Worm (Caenorhabditis elegans) whole organism, young adult: ENCODE results near the gene Y43B11AR.1.

Source experiments
- B0261.1 ChIP-seq: sonication (generic microtip); optimal IDR thresholded peaks from 2 replicates; lab custom pipeline; 2016; ENCODE audit warnings: mild to moderate bottlenecking, missing genetic modification characterization, moderate library complexity, missing compliant biosample characterization
- C06A6.2 ChIP-seq: fragments of 200-800 bp; sonication (Bioruptor generic); conservative IDR thresholded peaks from 2 replicates; pipeline ENCODE4 v1.3.6; 2022; ENCODE audit warnings: missing genetic modification characterization, missing compliant biosample characterization
- F10E7.11 ChIP-seq: sonication (generic microtip); optimal IDR thresholded peaks from 2 replicates; lab custom pipeline; 2017; ENCODE audit warnings: mild to moderate bottlenecking, missing genetic modification characterization, moderate library complexity, missing compliant biosample characterization
- F22D6.2 ChIP-seq: sonication (generic microtip); optimal IDR thresholded peaks from 2 replicates; lab custom pipeline; 2016; ENCODE audit warnings: mild to moderate bottlenecking, missing genetic modification characterization, missing compliant biosample characterization
- F49E8.2 ChIP-seq: sonication (generic microtip); optimal IDR thresholded peaks from 3 replicates; lab custom pipeline; 2017; ENCODE audit warnings: missing genetic modification characterization, mild to moderate bottlenecking, missing compliant biosample characterization, antibody characterized with exemption, moderate library complexity; ENCODE audit not compliant: insufficient read depth
- F55B11.4 ChIP-seq: sonication (generic microtip); optimal IDR thresholded peaks from 2 replicates; lab custom pipeline; 2016; ENCODE audit warnings: missing compliant biosample characterization, missing genetic modification characterization, borderline replicate concordance; ENCODE audit not compliant: insufficient read depth
- F57C9.4 ChIP-seq: sonication (generic microtip); optimal IDR thresholded peaks from 2 replicates; lab custom pipeline; 2017; ENCODE audit warnings: mild to moderate bottlenecking, missing genetic modification characterization, missing compliant biosample characterization
- K11D2.4 ChIP-seq: fragments of 200-800 bp; sonication (Bioruptor generic); IDR thresholded peaks from 2 replicates; pipeline ENCODE4 v1.3.6; 2022; ENCODE audit warnings: missing genetic modification reagents, missing genetic modification characterization, missing compliant biosample characterization
- Y53F4B.3 ChIP-seq: fragments of 200-800 bp; sonication (Bioruptor generic); IDR thresholded peaks from 2 replicates; pipeline ENCODE4 v1.3.6; 2022; ENCODE audit warnings: missing genetic modification reagents, missing genetic modification characterization, missing compliant biosample characterization
- Y53G8AR.9 ChIP-seq: fragments of 200-800 bp; sonication (Bioruptor generic); conservative IDR thresholded peaks from 2 replicates; pipeline ENCODE4 v1.3.6; 2022; ENCODE audit warnings: missing genetic modification reagents, missing genetic modification characterization, missing compliant biosample characterization
- Y79H2A.3 ChIP-seq: fragments of 200-800 bp; sonication (Bioruptor generic); conservative IDR thresholded peaks from 2 replicates; pipeline ENCODE4 v1.3.6; 2022; ENCODE audit warnings: missing genetic modification reagents, missing genetic modification characterization, missing compliant biosample characterization
- Y95B8A.8 ChIP-seq: fragments of 200-800 bp; sonication (Bioruptor generic); IDR thresholded peaks from 2 replicates; pipeline ENCODE4 v1.3.6; 2022; ENCODE audit warnings: missing genetic modification reagents, missing genetic modification characterization, missing compliant biosample characterization
- attf-3 ChIP-seq: fragments of 200-800 bp; sonication (Bioruptor generic); conservative IDR thresholded peaks from 2 replicates; pipeline ENCODE4 v1.3.6; 2022; ENCODE audit warnings: missing genetic modification reagents, missing genetic modification characterization, missing compliant biosample characterization
- attf-6 ChIP-seq: fragments of 200-800 bp; sonication (Bioruptor generic); IDR thresholded peaks from 2 replicates; pipeline ENCODE4 v1.3.6; 2022; ENCODE audit warnings: missing genetic modification reagents, missing genetic modification characterization, missing compliant biosample characterization
- cebp-1 ChIP-seq, 2 experiments: fragments of 200-800 bp in 1 of 2; sonication (Bioruptor generic) in 1 of 2; sonication (generic microtip) in 1 of 2; IDR thresholded peaks in 1 of 2; optimal IDR thresholded peaks in 1 of 2; 2 replicates each; pipeline versions ENCODE4 v1.3.6 to Lab custom; 2017 to 2022; ENCODE audit warnings: missing compliant biosample characterization in 2 of 2, missing genetic modification characterization in 2 of 2, mild to moderate bottlenecking in 1 of 2, missing genetic modification reagents in 1 of 2, moderate library complexity in 1 of 2
- ceh-27 ChIP-seq: fragments of 200-800 bp; sonication (Bioruptor generic); optimal IDR thresholded peaks from 2 replicates; lab custom pipeline; 2018; ENCODE audit warnings: mild to moderate bottlenecking, missing genetic modification characterization, moderate library complexity, missing compliant biosample characterization
- ceh-40 ChIP-seq: fragments of 200-800 bp; sonication (Bioruptor generic); IDR thresholded peaks from 2 replicates; pipeline ENCODE4 v1.3.6; 2022; ENCODE audit warnings: missing genetic modification characterization, missing compliant biosample characterization
- die-1 ChIP-seq: sonication (generic microtip); optimal IDR thresholded peaks from 2 replicates; lab custom pipeline; 2016; ENCODE audit warnings: missing genotype, mild to moderate bottlenecking, missing genetic modification characterization, missing compliant biosample characterization
- dox-1 ChIP-seq: fragments of 200-800 bp; sonication (Bioruptor generic); IDR thresholded peaks from 2 replicates; pipeline ENCODE4 v1.3.6; 2022; ENCODE audit warnings: missing genetic modification reagents, missing genetic modification characterization, missing compliant biosample characterization
- egl-44 ChIP-seq: fragments of 200-800 bp; sonication (Bioruptor generic); IDR thresholded peaks from 2 replicates; pipeline ENCODE4 v1.3.6; 2022; ENCODE audit warnings: missing genetic modification reagents, missing genetic modification characterization, missing compliant biosample characterization
- gei-17 ChIP-seq: fragments of 200-800 bp; sonication (Bioruptor generic); optimal IDR thresholded peaks from 2 replicates; lab custom pipeline; 2018; ENCODE audit warnings: mild to moderate bottlenecking, missing genetic modification characterization, missing compliant biosample characterization
- hmg-1.2 ChIP-seq: fragments of 200-800 bp; sonication (Bioruptor generic); IDR thresholded peaks from 2 replicates; pipeline ENCODE4 v1.3.6; 2022; ENCODE audit warnings: missing genetic modification reagents, missing genetic modification characterization, missing compliant biosample characterization
- let-526 ChIP-seq: fragments of 200-800 bp; sonication (Bioruptor generic); IDR thresholded peaks from 2 replicates; pipeline ENCODE4 v1.3.6; 2022; ENCODE audit warnings: missing genetic modification reagents, missing genetic modification characterization, missing compliant biosample characterization
- lin-35 ChIP-seq, 3 experiments: fragments of 150-350 bp in 2 of 3; sonication (generic microtip) in 1 of 3; optimal IDR thresholded peaks; 2 replicates each; lab custom pipeline; 2014 to 2018; ENCODE audit warnings: missing biosample characterization in 3 of 3, missing genetic modification characterization in 3 of 3, missing genetic modification reagents in 3 of 3
- lsy-27 ChIP-seq: sonication (generic microtip); optimal IDR thresholded peaks from 2 replicates; lab custom pipeline; 2017; ENCODE audit warnings: missing genetic modification characterization, mild to moderate bottlenecking, missing compliant biosample characterization, antibody characterized with exemption, missing genotype, borderline replicate concordance; ENCODE audit not compliant: insufficient read depth
- nfya-1 ChIP-seq: sonication (generic microtip); optimal IDR thresholded peaks from 2 replicates; lab custom pipeline; 2017; ENCODE audit warnings: antibody characterized with exemption, missing compliant biosample characterization, missing genetic modification characterization, borderline replicate concordance; ENCODE audit not compliant: insufficient read depth
- nfya-2 ChIP-seq: fragments of 200-800 bp; sonication (Bioruptor generic); IDR thresholded peaks from 2 replicates; pipeline ENCODE4 v1.3.6; 2022; ENCODE audit warnings: missing genetic modification reagents, missing genetic modification characterization, missing compliant biosample characterization
- nhr-27 ChIP-seq: fragments of 200-800 bp; sonication (Bioruptor generic); optimal IDR thresholded peaks from 2 replicates; lab custom pipeline; 2018; ENCODE audit warnings: mild to moderate bottlenecking, missing genetic modification characterization, moderate library complexity, missing compliant biosample characterization
- pbrm-1 ChIP-seq: fragments of 200-800 bp; sonication (Bioruptor generic); IDR thresholded peaks from 2 replicates; pipeline ENCODE4 v1.3.6; 2022; ENCODE audit warnings: missing genetic modification reagents, missing genetic modification characterization, missing compliant biosample characterization
- repo-1 ChIP-seq: sonication (generic microtip); optimal IDR thresholded peaks from 2 replicates; lab custom pipeline; 2017; ENCODE audit warnings: mild to moderate bottlenecking, missing genetic modification characterization, missing compliant biosample characterization
- rpc-1 ChIP-seq, 2 experiments: fragments of 150-350 bp in 1 of 2; sonication (generic microtip) in 1 of 2; optimal IDR thresholded peaks; 2 replicates each; lab custom pipeline; 2014 to 2018; ENCODE audit warnings: missing biosample characterization in 1 of 2, missing genetic modification characterization in 1 of 2, missing genetic modification reagents in 1 of 2, missing genotype in 1 of 2
- sptf-2 ChIP-seq: fragments of 200-800 bp; sonication (Bioruptor generic); optimal IDR thresholded peaks from 2 replicates; lab custom pipeline; 2018; ENCODE audit warnings: mild to moderate bottlenecking, missing genetic modification characterization, missing compliant biosample characterization
- ztf-22 ChIP-seq: fragments of 200-800 bp; sonication (Bioruptor generic); optimal IDR thresholded peaks from 2 replicates; lab custom pipeline; 2018; ENCODE audit warnings: mild to moderate bottlenecking, missing genetic modification characterization, moderate library complexity, missing compliant biosample characterization
- ztf-3 ChIP-seq: fragments of 200-800 bp; sonication (Bioruptor generic); optimal IDR thresholded peaks from 2 replicates; lab custom pipeline; 2018; ENCODE audit warnings: mild to moderate bottlenecking, missing genetic modification characterization, missing compliant biosample characterization
- ztf-6 ChIP-seq: fragments of 200-800 bp; sonication (Bioruptor generic); IDR thresholded peaks from 2 replicates; pipeline ENCODE4 v1.3.6; 2022; ENCODE audit warnings: missing genetic modification reagents, missing genetic modification characterization, missing compliant biosample characterization

The Y43B11AR.1 gene

DNA sequence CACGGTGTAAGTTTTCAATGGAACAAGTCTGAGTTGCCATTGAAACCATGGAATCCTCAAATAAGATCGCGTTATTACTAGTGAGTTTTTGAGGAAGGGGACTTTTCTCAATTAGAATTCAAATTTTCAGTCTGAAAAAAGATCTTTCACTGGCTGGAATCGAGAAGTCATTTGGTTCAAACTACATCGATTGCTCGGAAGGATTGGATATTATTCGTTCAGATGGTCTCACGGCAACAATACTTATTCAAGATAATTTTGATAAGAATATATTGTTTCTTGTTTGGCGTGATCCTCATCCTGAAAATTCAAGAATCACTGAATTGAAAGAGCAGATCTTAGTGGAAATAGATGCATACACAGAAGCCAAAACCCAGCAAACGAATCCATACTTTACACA lies 13.9 kb upstream of the Y43B11AR.1 start:
- TF ChIP-seq Y95B8A.8 (GFP tag; lab: Robert Waterston, UW): no peak
- no peak for TF ChIP-seq repo-1
- no peak for TF ChIP-seq gei-17 (GFP tag; lab: Kevin White, UChicago)
- TF ChIP-seq ztf-3 (GFP tag; lab: Kevin White, UChicago): no peak
- no peak for TF ChIP-seq sptf-2 (GFP tag; lab: Kevin White, UChicago)
- no peak for TF ChIP-seq C06A6.2 (GFP tag; lab: Robert Waterston, UW)
- no peak for TF ChIP-seq hmg-1.2 (GFP tag; lab: Robert Waterston, UW)
- TF ChIP-seq K11D2.4 (GFP tag; lab: Robert Waterston, UW): no peak
- no peak for TF ChIP-seq Y53G8AR.9 (GFP tag; lab: Robert Waterston, UW)
- TF ChIP-seq B0261.1 (tag; lab: Kevin White, UChicago): no peak
- no peak for TF ChIP-seq lsy-27 (tag; lab: Kevin White, UChicago)

DNA sequence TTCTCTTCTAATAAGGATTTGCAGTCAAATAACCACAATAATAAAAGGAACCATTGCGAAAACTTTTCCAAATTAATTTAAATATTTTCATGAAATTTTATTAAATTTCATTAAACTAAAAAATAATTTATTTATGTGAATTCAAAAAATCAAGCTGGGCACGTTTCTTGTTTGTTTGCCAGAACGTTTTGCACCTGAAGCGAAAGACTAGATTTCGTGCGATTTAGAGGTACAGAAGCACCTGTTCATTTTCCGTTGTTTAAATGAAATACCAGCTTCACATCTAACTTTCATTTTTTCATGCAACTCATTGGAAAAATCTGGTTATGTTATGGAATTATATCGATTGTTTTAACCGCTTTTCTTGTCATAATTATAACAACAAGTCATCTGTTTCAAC lies 9.2 kb upstream of the Y43B11AR.1 start, which contains the start of gene srg-48:
Gene srg-48, plus strand, starts transcription at position 301 of the 400 bp plus-strand sequence.
- TF ChIP-seq Y53F4B.3 (no peak), Y79H2A.3 (GFP tag; lab: Robert Waterston, UW) (no peak), ceh-40 (GFP tag; lab: Robert Waterston, UW) (no peak), die-1 (tag; lab: Kevin White, UChicago) (no peak), F55B11.4 (tag; lab: Kevin White, UChicago) (no peak), dox-1 (GFP tag; lab: Robert Waterston, UW) (no peak), gei-17 (GFP tag; lab: Kevin White, UChicago) (no peak), lin-35 (GFP tag; optimal IDR thresholded peaks at IDR 0.05; lab: Kevin White, UChicago) (no peak), ceh-27 (GFP tag; lab: Kevin White, UChicago) (no peak), egl-44 (GFP tag; lab: Robert Waterston, UW) (no peak), rpc-1 (optimal IDR thresholded peaks at IDR 0.05; lab: Kevin White, UChicago) (no peak), rpc-1 (tag; optimal IDR thresholded peaks at IDR 0.05; lab: Kevin White, UChicago) (no peak), B0261.1 (tag; lab: Kevin White, UChicago) (no peak)

DNA sequence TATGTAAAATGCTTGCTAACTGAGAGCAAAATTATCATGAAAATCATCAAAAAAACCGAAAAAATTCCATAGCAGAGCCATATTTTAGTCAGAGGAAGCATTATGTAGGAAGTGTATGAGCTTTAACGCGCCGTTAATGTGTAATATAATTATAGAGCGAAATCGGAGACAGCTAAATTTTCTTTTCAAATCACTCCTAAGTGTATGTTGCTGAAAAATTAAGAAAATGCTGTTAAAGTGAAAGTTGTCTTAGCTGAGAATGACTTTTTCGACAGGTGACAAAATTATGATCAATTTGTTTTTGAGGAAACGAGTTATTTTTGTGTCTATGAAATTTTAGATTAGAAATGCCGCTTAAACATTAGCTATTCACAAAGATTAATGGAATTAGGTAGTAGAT lies 6.3 kb upstream of the Y43B11AR.1 start, which contains the start of gene srg-50:
Gene srg-50, minus strand, starts transcription at position 101 of the 400 bp plus-strand sequence.
- TF ChIP-seq Y95B8A.8 (GFP tag; lab: Robert Waterston, UW) (no peak), nhr-27 (no peak), F22D6.2 (tag; lab: Kevin White, UChicago) (no peak), attf-6 (GFP tag; lab: Robert Waterston, UW) (no peak), nfya-2 (no peak), pbrm-1 (GFP tag; lab: Robert Waterston, UW) (no peak), F10E7.11 (tag; lab: Kevin White, UChicago) (no peak), ztf-6 (GFP tag; lab: Robert Waterston, UW) (no peak), let-526 (GFP tag; lab: Robert Waterston, UW) (no peak), attf-3 (GFP tag; lab: Robert Waterston, UW) (no peak), ztf-22 (GFP tag; lab: Kevin White, UChicago) (no peak), nfya-1 (tag; lab: Kevin White, UChicago) (no peak), F49E8.2 (tag; lab: Kevin White, UChicago) (no peak), F57C9.4 (no peak), cebp-1 (GFP tag; IDR thresholded peaks at IDR 0.05; lab: Robert Waterston, UW) (no peak), cebp-1 (tag; optimal IDR thresholded peaks at IDR 0.05; lab: Kevin White, UChicago) (no peak)
